Worm (Caenorhabditis elegans): ENCODE data around the gene B0554.2.

The B0554.2 gene

ce11 chrV:422133-422532 lies 11.9 kb upstream of the B0554.2 start, which contains the start of gene dod-20:
dod-20 (plus strand) TSS chrV:422433.
- no peak for TF ChIP-seq him-1 (tag; optimal IDR thresholded peaks at IDR 0.05)
- TF ChIP-seq dao-5 (tag; optimal IDR thresholded peaks at IDR 0.05) = no peak
- no peak for TF ChIP-seq W03F9.2 (tag; optimal IDR thresholded peaks at IDR 0.05)

DNA sequence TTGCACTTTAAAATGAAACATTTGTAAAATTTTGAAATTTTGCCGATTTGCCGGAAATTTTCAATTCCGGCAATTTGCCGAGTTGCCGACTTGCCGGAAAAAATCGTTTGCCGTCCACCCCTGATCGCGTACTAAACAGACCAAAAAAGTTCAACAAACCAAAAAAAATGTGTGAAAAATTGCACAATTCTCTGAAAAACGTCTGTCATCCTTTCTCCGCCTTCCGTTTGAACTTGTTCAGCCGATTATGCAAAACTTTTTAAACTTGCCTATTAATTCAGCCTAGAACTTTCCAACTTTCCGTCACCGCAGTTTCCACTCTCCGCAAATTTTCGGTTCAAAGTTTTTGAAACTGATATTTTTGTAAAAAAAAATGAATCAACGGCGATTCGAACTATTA lies 9.9 kb upstream of the B0554.2 start, which contains the start of gene B0554.5:
B0554.5 (plus strand) TSS at position 301 of the 400 bp plus-strand sequence.
- TF ChIP-seq W03F9.2 (tag; optimal IDR thresholded peaks at IDR 0.05) (no peak), dao-5 (tag; optimal IDR thresholded peaks at IDR 0.05) (no peak), him-1 (tag; optimal IDR thresholded peaks at IDR 0.05) (no peak)

DNA sequence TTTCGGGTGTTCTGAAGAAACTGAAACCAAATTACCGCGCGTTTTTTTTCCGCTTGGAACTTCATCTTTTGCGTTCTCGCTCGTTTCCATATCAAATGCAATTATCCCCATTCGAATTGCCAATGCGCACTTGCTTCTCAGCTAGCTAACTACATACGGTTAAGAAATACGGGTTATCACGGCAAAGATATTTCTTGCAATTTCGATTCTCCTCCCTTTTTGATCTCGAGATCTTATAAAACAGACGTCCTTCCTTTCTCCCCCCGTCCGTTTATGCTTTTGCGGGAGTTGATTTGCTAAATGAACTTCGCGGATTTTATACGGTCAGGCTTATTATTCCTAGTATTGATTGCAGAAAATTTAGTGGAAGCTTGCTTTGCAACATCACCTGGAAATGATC lies 5.2 kb upstream of the B0554.2 start, which contains the start of gene B0554.4:
B0554.4 (plus strand) TSS at position 301 of the 400 bp plus-strand sequence.
- TF ChIP-seq dao-5 (tag; optimal IDR thresholded peaks at IDR 0.05) = no peak
- TF ChIP-seq him-1 (tag; optimal IDR thresholded peaks at IDR 0.05) = no peak
- TF ChIP-seq W03F9.2 (tag; optimal IDR thresholded peaks at IDR 0.05) = no peak

ce11 chrV:432991-433390 lies 1.0 kb upstream of the B0554.2 start:
- TF ChIP-seq W03F9.2 (tag; optimal IDR thresholded peaks at IDR 0.05) (no peak), him-1 (tag; optimal IDR thresholded peaks at IDR 0.05) (no peak), dao-5 (tag; optimal IDR thresholded peaks at IDR 0.05) (no peak)

DNA sequence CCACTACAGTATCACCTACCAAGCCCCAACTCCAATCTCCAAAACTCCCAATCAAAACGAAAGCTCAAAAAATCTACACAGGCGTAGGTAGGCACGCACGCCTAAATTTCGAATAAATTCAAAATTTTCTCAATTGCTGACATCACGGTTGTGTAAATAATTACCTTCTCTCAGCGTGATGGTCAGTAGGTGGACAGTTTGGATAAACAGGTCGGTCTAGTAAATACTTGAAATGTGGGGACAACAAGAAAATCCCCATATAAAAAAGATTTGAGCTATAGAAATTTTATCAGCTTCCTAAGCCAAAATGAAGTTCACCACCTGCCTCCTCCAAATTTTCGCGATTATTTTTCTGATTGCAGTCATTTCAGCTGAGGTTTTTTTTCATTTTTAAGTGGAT lies 4.1 kb downstream of the B0554.2 start, which contains the start of gene B0554.1:
B0554.1 (plus strand) TSS at position 301 of the 400 bp plus-strand sequence.
- TF ChIP-seq him-1 (tag; optimal IDR thresholded peaks at IDR 0.05) = no peak
- no peak for TF ChIP-seq dao-5 (tag; optimal IDR thresholded peaks at IDR 0.05)
- no peak for TF ChIP-seq W03F9.2 (tag; optimal IDR thresholded peaks at IDR 0.05)

- TF ChIP-seq dao-5 (tag; optimal IDR thresholded peaks at IDR 0.05) = no peak
- no peak for TF ChIP-seq W03F9.2 (tag; optimal IDR thresholded peaks at IDR 0.05)
- no peak for TF ChIP-seq him-1 (tag; optimal IDR thresholded peaks at IDR 0.05)
Measured at ce11 chrV:439183-439749, 5.3 kb downstream of the B0554.2 start.

- TF ChIP-seq dao-5 (tag; optimal IDR thresholded peaks at IDR 0.05) (no peak), W03F9.2 (tag; optimal IDR thresholded peaks at IDR 0.05) (no peak), him-1 (tag; optimal IDR thresholded peaks at IDR 0.05) (no peak)
Measured at ce11 chrV:440923-441322, 6.9 kb downstream of the B0554.2 start, which contains the start of gene B0554.7. B0554.7 (minus strand) TSS chrV:441023.

- TF ChIP-seq him-1 (tag; optimal IDR thresholded peaks at IDR 0.05) (no peak), dao-5 (tag; optimal IDR thresholded peaks at IDR 0.05) (no peak), W03F9.2 (tag; optimal IDR thresholded peaks at IDR 0.05) (no peak)
Measured at ce11 chrV:443193-443592, 9.2 kb downstream of the B0554.2 start, which contains the start of gene srh-33. srh-33 (minus strand) TSS chrV:443293.

- TF ChIP-seq him-1 (tag; optimal IDR thresholded peaks at IDR 0.05) (no peak), W03F9.2 (tag; optimal IDR thresholded peaks at IDR 0.05) (no peak), dao-5 (tag; optimal IDR thresholded peaks at IDR 0.05) (no peak)
Measured at ce11 chrV:446574-446973, 12.6 kb downstream of the B0554.2 start, which contains the start of gene srh-34. srh-34 (minus strand) TSS chrV:446674.

DNA sequence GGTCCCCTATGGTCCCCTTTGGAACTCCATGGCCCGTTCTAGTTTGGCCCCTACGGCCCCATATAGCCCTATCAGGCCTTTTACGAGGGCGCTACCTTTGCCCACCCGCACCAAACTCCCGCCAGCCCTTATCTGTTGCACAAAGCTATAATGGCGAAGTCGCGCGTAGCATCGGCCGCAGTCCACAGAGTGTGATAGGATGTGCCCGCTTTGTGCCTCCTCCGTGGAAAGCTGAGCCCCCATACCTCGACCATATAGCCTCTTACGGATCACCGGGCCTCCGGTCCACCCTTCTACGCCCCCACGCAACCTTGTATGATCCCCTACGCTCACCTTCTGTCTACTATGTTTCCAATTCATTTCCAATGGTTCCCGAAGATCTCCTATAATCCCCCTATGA lies 13.0 kb downstream of the B0554.2 start:
- TF ChIP-seq him-1 (tag; optimal IDR thresholded peaks at IDR 0.05) (no peak), dao-5 (tag; optimal IDR thresholded peaks at IDR 0.05) (no peak), W03F9.2 (tag; optimal IDR thresholded peaks at IDR 0.05) (no peak)

ce11 chrV:449130-449529 lies 15.1 kb downstream of the B0554.2 start, which contains the start of gene srh-35:
srh-35 (minus strand) TSS chrV:449230.
- TF ChIP-seq him-1 (tag; optimal IDR thresholded peaks at IDR 0.05) (no peak), dao-5 (tag; optimal IDR thresholded peaks at IDR 0.05) (no peak), W03F9.2 (tag; optimal IDR thresholded peaks at IDR 0.05) (no peak)

DNA sequence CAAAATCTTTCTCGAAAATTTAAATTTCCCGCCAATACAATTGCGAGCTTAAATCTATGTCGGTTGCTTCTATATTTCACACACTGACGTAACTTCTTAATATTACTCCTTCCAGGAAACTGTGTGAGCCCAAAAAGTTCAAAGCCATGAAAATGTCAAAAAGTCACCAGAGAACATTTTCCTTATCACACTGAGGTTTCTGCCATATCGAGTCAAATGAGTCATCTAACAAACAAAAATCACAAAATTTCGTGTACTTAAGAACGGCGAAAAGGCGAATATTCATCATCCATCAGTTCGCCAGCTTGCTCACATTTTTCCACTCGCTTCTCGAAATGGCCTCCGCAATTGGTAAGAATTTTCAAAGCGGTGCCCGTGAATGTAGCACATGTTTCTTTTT lies 15.7 kb downstream of the B0554.2 start, which contains the start of gene M02H5.8:
M02H5.8 (plus strand) TSS at position 297 of the 400 bp plus-strand sequence.
- no peak for TF ChIP-seq W03F9.2 (tag; optimal IDR thresholded peaks at IDR 0.05)
- TF ChIP-seq dao-5 (tag; optimal IDR thresholded peaks at IDR 0.05) = no peak
- no peak for TF ChIP-seq him-1 (tag; optimal IDR thresholded peaks at IDR 0.05)

DNA sequence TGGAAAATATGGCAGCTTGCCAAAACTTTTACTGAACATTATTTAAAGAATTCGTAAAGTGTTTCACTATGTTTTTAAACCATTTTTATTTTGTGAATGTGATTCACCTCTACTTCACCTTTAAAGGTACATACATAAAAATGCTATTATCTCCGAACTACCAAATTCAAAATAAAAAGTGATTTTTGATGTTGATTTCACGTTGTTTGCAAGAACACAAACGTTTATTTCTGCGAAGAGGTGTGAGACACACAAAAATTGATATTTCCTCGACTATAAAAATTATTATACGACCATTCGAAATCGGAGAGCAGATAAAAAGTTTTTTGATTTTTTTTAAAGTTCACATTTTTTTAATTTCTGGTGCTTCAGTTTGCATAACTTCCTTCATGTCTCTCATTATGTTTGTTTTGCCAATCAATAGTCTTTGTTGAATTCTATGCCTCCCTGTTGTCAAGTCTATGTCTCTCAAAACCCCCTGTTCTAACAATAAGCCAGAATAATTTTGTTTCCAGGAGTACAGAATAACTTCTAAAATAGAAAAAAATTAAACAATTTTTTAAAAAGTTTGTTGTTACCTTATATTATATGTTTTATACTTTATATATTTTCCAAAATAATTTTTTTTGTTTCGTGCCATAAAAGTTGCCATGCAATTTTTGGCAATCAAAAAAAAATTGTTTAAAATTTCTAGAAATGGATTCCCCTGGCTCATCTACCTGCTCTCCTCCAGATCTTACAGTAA lies 16.9 kb downstream of the B0554.2 start, which contains the start of gene nhr-123:
nhr-123 (plus strand) TSS at position 695 of the 745 bp plus-strand sequence.
- TF ChIP-seq W03F9.2 (tag; optimal IDR thresholded peaks at IDR 0.05) = no peak
- TF ChIP-seq him-1 (tag; optimal IDR thresholded peaks at IDR 0.05) = no peak
- TF ChIP-seq dao-5 (tag; optimal IDR thresholded peaks at IDR 0.05) = no peak

- TF ChIP-seq him-1 (tag; optimal IDR thresholded peaks at IDR 0.05) (no peak), dao-5 (tag; optimal IDR thresholded peaks at IDR 0.05) (no peak), W03F9.2 (tag; optimal IDR thresholded peaks at IDR 0.05) (no peak)
Measured at ce11 chrV:453569-453968, 19.6 kb downstream of the B0554.2 start, which contains the start of gene nhr-98. nhr-98 (plus strand) TSS chrV:453869.

Measured in whole organism, L4/young adult.